Worm (Caenorhabditis elegans) whole organism, L1 larva: ENCODE measurements around the gene cyp-44A1.

Source experiments
- C04F5.9 ChIP-seq: sonication (generic microtip); optimal IDR thresholded peaks from 2 replicates; lab custom pipeline; 2016; ENCODE audit warnings: missing genetic modification characterization, missing compliant biosample characterization
- F16B12.6 ChIP-seq: fragments of 150-350 bp; optimal IDR thresholded peaks from 2 replicates; lab custom pipeline; 2014; ENCODE audit warnings: missing biosample characterization, missing genetic modification characterization
- Y116A8C.19 ChIP-seq: sonication (generic microtip); optimal IDR thresholded peaks from 2 replicates; lab custom pipeline; 2016; ENCODE audit warnings: missing compliant biosample characterization, missing genetic modification characterization, borderline replicate concordance
- ama-1 ChIP-seq: fragments of 150-350 bp; optimal IDR thresholded peaks from 2 replicates; lab custom pipeline; 2014
- ceh-63 ChIP-seq: fragments of 200-800 bp; sonication (Bioruptor generic); optimal IDR thresholded peaks from 2 replicates; lab custom pipeline; 2018; ENCODE audit warnings: mild to moderate bottlenecking, missing genetic modification characterization, missing compliant biosample characterization
- ceh-82 ChIP-seq, 3 experiments: fragments of 150-350 bp in 1 of 3; sonication (generic microtip) in 2 of 3; optimal IDR thresholded peaks; 2 replicates each; lab custom pipeline; 2014 to 2017; ENCODE audit warnings: missing biosample characterization in 3 of 3, missing genetic modification characterization in 3 of 3
- ceh-88 ChIP-seq: fragments of 200-800 bp; sonication (Bioruptor generic); IDR thresholded peaks from 2 replicates; pipeline ENCODE4 v1.3.6; 2022; ENCODE audit warnings: missing genetic modification characterization, missing compliant biosample characterization
- ces-1 ChIP-seq: fragments of 150-350 bp; optimal IDR thresholded peaks from 2 replicates; lab custom pipeline; 2014; ENCODE audit warnings: missing biosample characterization, missing genetic modification reagents, missing genetic modification characterization
- dsc-1 ChIP-seq: sonication (generic microtip); optimal IDR thresholded peaks from 2 replicates; lab custom pipeline; 2016; ENCODE audit warnings: mild to moderate bottlenecking, missing genetic modification characterization, missing compliant biosample characterization
- efl-1 ChIP-seq, 4 experiments: fragments of 150-350 bp; optimal IDR thresholded peaks in 3 of 4; peaks in 1 of 4; 1 replicate in 1 of 4; 2 replicates in 3 of 4; lab custom pipeline; 2014; ENCODE audit warnings: missing biosample characterization in 2 of 4, missing genetic modification characterization in 2 of 4, missing genetic modification reagents in 2 of 4
- efl-3 ChIP-seq: fragments of 200-800 bp; sonication (Bioruptor generic); optimal IDR thresholded peaks from 2 replicates; lab custom pipeline; 2018; ENCODE audit warnings: mild to moderate bottlenecking, missing genetic modification characterization, missing compliant biosample characterization
- egl-13 ChIP-seq: sonication (generic microtip); optimal IDR thresholded peaks from 2 replicates; lab custom pipeline; 2016; ENCODE audit warnings: missing genotype, missing genetic modification reagents, missing genetic modification characterization, missing compliant biosample characterization
- egl-27 ChIP-seq, 2 experiments: fragments of 150-350 bp in 1 of 2; sonication (generic microtip); optimal IDR thresholded peaks; 3 replicates each; lab custom pipeline; 2017 to 2018; ENCODE audit warnings: missing biosample characterization in 2 of 2, missing genetic modification characterization in 2 of 2, missing genetic modification reagents in 2 of 2
- elt-2 ChIP-seq: sonication (generic microtip); optimal IDR thresholded peaks from 2 replicates; lab custom pipeline; 2016; ENCODE audit warnings: missing genetic modification characterization, mild to moderate bottlenecking, inconsistent platforms, missing compliant biosample characterization, missing genetic modification reagents
- ets-5 ChIP-seq: fragments of 200-800 bp; sonication (Bioruptor generic); IDR thresholded peaks from 2 replicates; pipeline ENCODE4 v1.3.6; 2022; ENCODE audit warnings: missing genetic modification characterization, missing compliant biosample characterization
- fkh-8 ChIP-seq: sonication (generic microtip); optimal IDR thresholded peaks from 2 replicates; lab custom pipeline; 2016; ENCODE audit warnings: mild to moderate bottlenecking, missing genetic modification characterization, missing compliant biosample characterization
- fos-1 ChIP-seq: fragments of 150-350 bp; optimal IDR thresholded peaks from 2 replicates; lab custom pipeline; 2014; ENCODE audit warnings: missing biosample characterization, missing genetic modification characterization
- grh-1 ChIP-seq: fragments of 200-800 bp; sonication (Bioruptor generic); IDR thresholded peaks from 2 replicates; pipeline ENCODE4 v1.3.6; 2022; ENCODE audit warnings: missing genetic modification reagents, missing genetic modification characterization, missing compliant biosample characterization
- hlh-4 ChIP-seq: sonication (generic microtip); optimal IDR thresholded peaks from 2 replicates; lab custom pipeline; 2016; ENCODE audit warnings: mild to moderate bottlenecking, missing genetic modification characterization, missing compliant biosample characterization
- hpl-2 ChIP-seq: fragments of 150-350 bp; optimal IDR thresholded peaks from 2 replicates; lab custom pipeline; 2014; ENCODE audit warnings: missing biosample characterization, missing genetic modification reagents, missing genetic modification characterization
- jun-1 ChIP-seq: fragments of 150-350 bp; optimal IDR thresholded peaks from 2 replicates; lab custom pipeline; 2014; ENCODE audit warnings: missing biosample characterization, missing genetic modification reagents, missing genetic modification characterization
- lin-13 ChIP-seq: fragments of 150-350 bp; optimal IDR thresholded peaks from 2 replicates; lab custom pipeline; 2014; ENCODE audit warnings: missing biosample characterization, missing genetic modification reagents, missing genetic modification characterization
- lin-14 ChIP-seq: fragments of 200-800 bp; sonication (Bioruptor generic); optimal IDR thresholded peaks from 2 replicates; lab custom pipeline; 2018; ENCODE audit warnings: mild to moderate bottlenecking, missing genetic modification characterization, moderate library complexity, missing compliant biosample characterization
- lin-35 ChIP-seq, 2 experiments: fragments of 150-350 bp; optimal IDR thresholded peaks; 2 replicates each; lab custom pipeline; 2014; ENCODE audit warnings: missing biosample characterization in 2 of 2, missing genetic modification characterization in 2 of 2, missing genetic modification reagents in 2 of 2
- lin-39 ChIP-seq: fragments of 150-350 bp; optimal IDR thresholded peaks from 2 replicates; lab custom pipeline; 2014; ENCODE audit warnings: missing biosample characterization, missing genetic modification reagents, missing genetic modification characterization
- lir-3 ChIP-seq: sonication (generic microtip); optimal IDR thresholded peaks from 2 replicates; lab custom pipeline; 2016; ENCODE audit warnings: mild to moderate bottlenecking, missing genetic modification characterization, moderate library complexity, missing compliant biosample characterization; ENCODE audit not compliant: poor library complexity
- lsy-2 ChIP-seq, 2 experiments: fragments of 150-350 bp; optimal IDR thresholded peaks; 2 replicates each; lab custom pipeline; 2014; ENCODE audit warnings: missing biosample characterization in 2 of 2, missing genetic modification characterization in 2 of 2
- mdl-1 ChIP-seq, 2 experiments: fragments of 150-350 bp; optimal IDR thresholded peaks; 2 replicates each; lab custom pipeline; 2014 to 2017; ENCODE audit warnings: missing biosample characterization in 2 of 2, missing genetic modification characterization in 2 of 2, inconsistent platforms in 1 of 2
- nhr-12 ChIP-seq: sonication (generic microtip); optimal IDR thresholded peaks from 2 replicates; lab custom pipeline; 2017; ENCODE audit warnings: missing biosample characterization, missing genetic modification characterization
- nhr-19 ChIP-seq: fragments of 200-800 bp; sonication (Bioruptor generic); conservative IDR thresholded peaks from 2 replicates; pipeline ENCODE4 v1.3.6; 2022; ENCODE audit warnings: missing genetic modification characterization, missing compliant biosample characterization
- nhr-20 ChIP-seq: sonication (generic microtip); optimal IDR thresholded peaks from 2 replicates; lab custom pipeline; 2016; ENCODE audit warnings: mild to moderate bottlenecking, missing genetic modification characterization, missing compliant biosample characterization
- nhr-28 ChIP-seq: fragments of 150-350 bp; optimal IDR thresholded peaks from 2 replicates; lab custom pipeline; 2014; ENCODE audit warnings: missing biosample characterization, missing genetic modification characterization
- nhr-47 ChIP-seq: sonication (generic microtip); optimal IDR thresholded peaks from 2 replicates; lab custom pipeline; 2016; ENCODE audit warnings: mild to moderate bottlenecking, missing genetic modification characterization, moderate library complexity, missing compliant biosample characterization
- nhr-71 ChIP-seq: sonication (generic microtip); optimal IDR thresholded peaks from 2 replicates; lab custom pipeline; 2016; ENCODE audit warnings: mild to moderate bottlenecking, missing genetic modification characterization, moderate library complexity, missing compliant biosample characterization
- nhr-76 ChIP-seq: sonication (generic microtip); optimal IDR thresholded peaks from 2 replicates; lab custom pipeline; 2017; ENCODE audit warnings: missing biosample characterization, missing genetic modification characterization
- nhr-77 ChIP-seq: fragments of 150-350 bp; optimal IDR thresholded peaks from 2 replicates; lab custom pipeline; 2014; ENCODE audit warnings: missing biosample characterization, missing genetic modification characterization
- nhr-85 ChIP-seq: sonication (generic microtip); peaks from one replicate; lab custom pipeline; 2016; ENCODE audit warnings: missing genetic modification characterization, inconsistent platforms, missing compliant biosample characterization
- nhr-90 ChIP-seq: sonication (generic microtip); optimal IDR thresholded peaks from 2 replicates; lab custom pipeline; 2016; ENCODE audit warnings: mild to moderate bottlenecking, missing genetic modification characterization, missing compliant biosample characterization; ENCODE audit not compliant: poor library complexity
- pqm-1 ChIP-seq: sonication (generic microtip); optimal IDR thresholded peaks from 3 replicates; lab custom pipeline; 2017; ENCODE audit warnings: missing biosample characterization, missing genetic modification characterization
- rnt-1 ChIP-seq: sonication (generic microtip); optimal IDR thresholded peaks from 2 replicates; lab custom pipeline; 2016; ENCODE audit warnings: mild to moderate bottlenecking, missing genetic modification characterization, moderate library complexity, missing compliant biosample characterization
- skn-1 ChIP-seq: fragments of 150-350 bp; optimal IDR thresholded peaks from 2 replicates; lab custom pipeline; 2014; ENCODE audit warnings: missing biosample characterization, missing genetic modification characterization
- snpc-4 ChIP-seq: fragments of 150-350 bp; optimal IDR thresholded peaks from 2 replicates; lab custom pipeline; 2014; ENCODE audit warnings: missing biosample characterization, missing genetic modification characterization
- snu-23 ChIP-seq: sonication (generic microtip); optimal IDR thresholded peaks from 2 replicates; lab custom pipeline; 2016; ENCODE audit warnings: missing genetic modification characterization, missing compliant biosample characterization
- sox-4 ChIP-seq: sonication (generic microtip); optimal IDR thresholded peaks from 2 replicates; lab custom pipeline; 2016; ENCODE audit warnings: missing genetic modification characterization, missing compliant biosample characterization
- swsn-7 ChIP-seq: sonication (generic microtip); optimal IDR thresholded peaks from 2 replicates; lab custom pipeline; 2016; ENCODE audit warnings: missing genetic modification characterization, missing compliant biosample characterization
- unc-130 ChIP-seq: fragments of 150-350 bp; optimal IDR thresholded peaks from 2 replicates; lab custom pipeline; 2017; ENCODE audit warnings: missing biosample characterization, missing genetic modification characterization, inconsistent platforms
- unc-30 ChIP-seq: sonication (generic microtip); optimal IDR thresholded peaks from 2 replicates; lab custom pipeline; 2017; ENCODE audit warnings: missing biosample characterization, missing genetic modification characterization
- zag-1 ChIP-seq: fragments of 150-350 bp; optimal IDR thresholded peaks from 2 replicates; lab custom pipeline; 2014; ENCODE audit warnings: missing biosample characterization, missing genetic modification characterization
- zip-4 ChIP-seq: fragments of 200-800 bp; sonication (Bioruptor generic); optimal IDR thresholded peaks from 2 replicates; lab custom pipeline; 2018; ENCODE audit warnings: mild to moderate bottlenecking, missing genetic modification characterization, moderate library complexity, missing compliant biosample characterization

Gene cyp-44A1

DNA sequence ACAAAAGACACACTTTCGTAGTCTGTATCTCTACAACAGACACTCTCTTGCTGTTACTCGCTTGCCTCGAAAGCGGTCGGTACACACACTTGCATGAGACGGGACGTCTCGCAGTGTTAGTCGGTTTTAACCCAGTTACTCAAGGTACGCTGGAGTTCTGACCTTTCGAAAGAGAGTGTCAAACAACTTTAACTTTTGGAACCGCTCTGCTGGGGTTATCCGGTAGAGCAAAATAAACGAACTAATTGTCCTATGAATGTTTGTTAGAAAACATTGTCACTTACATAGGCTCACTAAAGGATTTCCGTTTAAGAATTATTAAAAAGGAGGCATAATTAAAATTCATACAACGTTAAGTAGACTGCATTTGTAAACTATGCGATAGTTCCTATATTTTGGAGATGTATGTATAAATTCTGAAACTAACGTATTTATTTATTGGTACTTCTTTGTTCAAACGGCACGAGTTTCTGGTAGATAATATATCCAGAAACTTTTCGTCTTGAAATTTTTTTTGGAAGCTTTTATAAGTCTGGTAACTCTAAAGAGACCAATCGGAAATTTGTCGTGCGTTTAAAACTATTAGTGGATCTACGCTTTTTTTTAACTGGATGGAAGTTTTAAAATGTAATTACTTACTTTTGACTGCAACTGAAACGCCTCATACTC is 39.8 kb downstream of the cyp-44A1 start (continued):
- TF ChIP-seq zip-4 (GFP tag; lab: Kevin White, UChicago): peak; percentile 95
- TF ChIP-seq lsy-2 (tag; optimal IDR thresholded peaks at IDR 0.05; lab: Kevin White, UChicago): peak; percentile 96
- peak; percentile 95 for TF ChIP-seq C04F5.9 (tag; lab: Kevin White, UChicago)
- peak; percentile 91 for TF ChIP-seq pqm-1
- TF ChIP-seq nhr-71 (tag; lab: Kevin White, UChicago): peak; percentile 100
- TF ChIP-seq ceh-63 (GFP tag; lab: Kevin White, UChicago): peak; percentile 95
- peak; percentile 98 for TF ChIP-seq nhr-76 (tag; lab: Kevin White, UChicago)
- peak; percentile 99 for TF ChIP-seq jun-1
- TF ChIP-seq egl-27 (tag; optimal IDR thresholded peaks at IDR 0.05; lab: Kevin White, UChicago): peak; percentile 92 to 93
- peak; percentile 100 for TF ChIP-seq snpc-4 (tag; lab: Kevin White, UChicago)
- TF ChIP-seq unc-30: peak; percentile 68
- peak; percentile 92 for TF ChIP-seq ces-1 (GFP tag; lab: Kevin White, UChicago)
- peak; percentile 98 for TF ChIP-seq rnt-1 (tag; lab: Kevin White, UChicago)
- peak; percentile 69 for TF ChIP-seq nhr-28 (tag; lab: Kevin White, UChicago)
- TF ChIP-seq sox-4 (tag; lab: Kevin White, UChicago): peak; percentile 98
- peak; percentile 49 for TF ChIP-seq hlh-4 (tag; lab: Kevin White, UChicago)
- TF ChIP-seq zag-1 (tag; lab: Kevin White, UChicago): peak; percentile 95
- peak; percentile 90 for TF ChIP-seq skn-1 (tag; lab: Kevin White, UChicago)
- peak; percentile 92 to 93 for TF ChIP-seq efl-1 (optimal IDR thresholded peaks at IDR 0.05; lab: Kevin White, UChicago)
- peak; percentile 80 to 98 for TF ChIP-seq efl-1 (GFP tag; optimal IDR thresholded peaks at IDR 0.05 in 1 of 2; lab: Kevin White, UChicago)
- peak; percentile 99 for TF ChIP-seq nhr-77
- 0 out of 2 replicates have a peak, but pooled peaks have one; percentile 74 for TF ChIP-seq ets-5
- peak; percentile 99 for TF ChIP-seq dsc-1 (tag; lab: Kevin White, UChicago)
- TF ChIP-seq fkh-8 (tag; lab: Kevin White, UChicago): peak; percentile 98
- TF ChIP-seq nhr-47: peak; percentile 100
- TF ChIP-seq grh-1 (GFP tag; lab: Robert Waterston, UW): peak; percentile 99
- peak; percentile 92 for TF ChIP-seq lir-3
- TF ChIP-seq F16B12.6 (tag; lab: Kevin White, UChicago): peak; percentile 60
- TF ChIP-seq snu-23 (GFP tag; lab: Kevin White, UChicago): peak; percentile 100
- peak; percentile 83 for TF ChIP-seq efl-3 (GFP tag; lab: Kevin White, UChicago)
- peak; percentile 98 for TF ChIP-seq unc-130 (tag; lab: Kevin White, UChicago)
- TF ChIP-seq nhr-19: peak; percentile 99
- TF ChIP-seq ama-1 (lab: Kevin White, UChicago): peak; percentile 100
- TF ChIP-seq nhr-85 (tag; lab: Kevin White, UChicago): peak; percentile 99

- TF ChIP-seq nhr-28 (tag; lab: Kevin White, UChicago) (no peak), ama-1 (lab: Kevin White, UChicago) (peak; percentile 97), lin-13 (GFP tag; lab: Kevin White, UChicago) (peak; percentile 31), egl-13 (no peak), pqm-1 (no peak), mdl-1 (tag; optimal IDR thresholded peaks at IDR 0.05; lab: Kevin White, UChicago) (peak in 1 of 2 experiments; percentile 46), ets-5 (no peak), fos-1 (tag; lab: Kevin White, UChicago) (no peak), nhr-90 (peak; percentile 69), ceh-82 (tag; optimal IDR thresholded peaks at IDR 0.05; lab: Kevin White, UChicago) (peak in 1 of 3 experiments; percentile 29), swsn-7 (tag; lab: Kevin White, UChicago) (peak; percentile 95), nhr-12 (tag; lab: Kevin White, UChicago) (no peak), ceh-88 (GFP tag; lab: Robert Waterston, UW) (no peak), elt-2 (peak; percentile 77), snpc-4 (tag; lab: Kevin White, UChicago) (peak; percentile 98), C04F5.9 (tag; lab: Kevin White, UChicago) (peak; percentile 57), hpl-2 (no peak), rnt-1 (tag; lab: Kevin White, UChicago) (peak; percentile 91), nhr-85 (tag; lab: Kevin White, UChicago) (peak; percentile 66), nhr-20 (peak; percentile 77), lin-14 (GFP tag; lab: Kevin White, UChicago) (peak; percentile 32), Y116A8C.19 (tag; lab: Kevin White, UChicago) (no peak), efl-3 (GFP tag; lab: Kevin White, UChicago) (no peak), jun-1 (peak; percentile 58), nhr-19 (peak; percentile 82), lin-39 (tag; lab: Kevin White, UChicago) (peak; percentile 70), lin-35 (GFP tag; optimal IDR thresholded peaks at IDR 0.05; lab: Kevin White, UChicago) (peak; percentile 15 to 59), nhr-76 (tag; lab: Kevin White, UChicago) (peak; percentile 9), dsc-1 (tag; lab: Kevin White, UChicago) (peak; percentile 5)
Observed at ce11 chrII:5544145-5544515, 40.3 kb downstream of the cyp-44A1 start.
